Fruit fly (Drosophila melanogaster): ENCODE data around the gene CG9396.
A peak's percentile ranks its signal among the peaks of the same experiment; 100 is the strongest.

CG9396 gene

dm6 chr3R:9577382-9578137 lies 6.1 kb upstream of the CG9396 start, which contains the start of the genes Kap-alpha3 and Son (continued):
- no peak for TF ChIP-seq pan (optimal IDR thresholded peaks at IDR 0.05)
- peak in 1 of 2 experiments; percentile 85 for TF ChIP-seq pan (GFP tag; optimal IDR thresholded peaks at IDR 0.05 in 1 of 2, IDR thresholded peaks at IDR 0.05 in 1 of 2)
- TF ChIP-seq twi (tag; optimal IDR thresholded peaks at IDR 0.05): peak; percentile 90
- peak; percentile 91 for TF ChIP-seq fd102C (GFP tag; optimal IDR thresholded peaks at IDR 0.05)
- peak; percentile 93 for TF ChIP-seq CG15601 (tag; optimal IDR thresholded peaks at IDR 0.05)
- peak; percentile 72 for TF ChIP-seq CG7928 (GFP tag; optimal IDR thresholded peaks at IDR 0.05)
- TF ChIP-seq CHES-1-like (GFP tag; optimal IDR thresholded peaks at IDR 0.05): peak; percentile 95
- TF ChIP-seq luna (GFP tag; optimal IDR thresholded peaks at IDR 0.05): peak; percentile 63
- no peak for TF ChIP-seq dan (GFP tag; IDR thresholded peaks at IDR 0.05)
- TF ChIP-seq bsh (GFP tag; optimal IDR thresholded peaks at IDR 0.05): peak; percentile 44 to 80
- peak; percentile 87 for TF ChIP-seq Awh (GFP tag; IDR thresholded peaks at IDR 0.05)
- peak; percentile 93 for TF ChIP-seq chn (GFP tag; optimal IDR thresholded peaks at IDR 0.05)
- TF ChIP-seq CG13624 (GFP tag; optimal IDR thresholded peaks at IDR 0.05): peak; percentile 98
- peak; percentile 81 for TF ChIP-seq D19B (GFP tag; optimal IDR thresholded peaks at IDR 0.05)
- TF ChIP-seq CG8765 (GFP tag; IDR thresholded peaks at IDR 0.05): peak; percentile 73
- TF ChIP-seq grau (tag; optimal IDR thresholded peaks at IDR 0.05): peak; percentile 88
- TF ChIP-seq B-H1 (GFP tag; IDR thresholded peaks at IDR 0.05): peak; percentile 74
- peak; percentile 84 for TF ChIP-seq CG17802 (tag; optimal IDR thresholded peaks at IDR 0.05)
- TF ChIP-seq CG2202 (tag; optimal IDR thresholded peaks at IDR 0.05): peak; percentile 76
- TF ChIP-seq CG16863 (GFP tag; optimal IDR thresholded peaks at IDR 0.05): peak; percentile 92
- peak; percentile 83 for TF ChIP-seq Myb (GFP tag; optimal IDR thresholded peaks at IDR 0.05)
- peak; percentile 90 for TF ChIP-seq pnt (GFP tag; optimal IDR thresholded peaks at IDR 0.05)
- TF ChIP-seq Fer1 (GFP tag; optimal IDR thresholded peaks at IDR 0.05): peak; percentile 94
- TF ChIP-seq Antp (GFP tag; optimal IDR thresholded peaks at IDR 0.05): peak; percentile 91
- peak; percentile 88 for TF ChIP-seq CG5245 (GFP tag; optimal IDR thresholded peaks at IDR 0.05)
- TF ChIP-seq CG10462 (GFP tag; optimal IDR thresholded peaks at IDR 0.05): peak; percentile 79
- peak; percentile 92 for TF ChIP-seq maf-S (GFP tag; optimal IDR thresholded peaks at IDR 0.05)
- TF ChIP-seq Rfx (GFP tag; IDR thresholded peaks at IDR 0.05): peak; percentile 93
- peak; percentile 72 for TF ChIP-seq esg (GFP tag; conservative IDR thresholded peaks at IDR 0.05)
- TF ChIP-seq CG7271 (tag; optimal IDR thresholded peaks at IDR 0.05): peak; percentile 89
- TF ChIP-seq CG12744 (GFP tag; optimal IDR thresholded peaks at IDR 0.05): peak; percentile 91
- no peak for TF ChIP-seq nau (GFP tag; optimal IDR thresholded peaks at IDR 0.05)
- peak; percentile 74 for TF ChIP-seq fd96Cb (tag; optimal IDR thresholded peaks at IDR 0.05)
- TF ChIP-seq Atf3 (GFP tag; optimal IDR thresholded peaks at IDR 0.05): peak; percentile 90
- peak; percentile 96 for TF ChIP-seq zfh2 (GFP tag; optimal IDR thresholded peaks at IDR 0.05)
- TF ChIP-seq HLH3B (GFP tag; IDR thresholded peaks at IDR 0.05): peak; percentile 85
- peak; percentile 83 for TF ChIP-seq ewg (GFP tag; optimal IDR thresholded peaks at IDR 0.05)
- peak; percentile 92 for TF ChIP-seq Fer2 (tag; optimal IDR thresholded peaks at IDR 0.05)
- peak; percentile 91 to 95 for TF ChIP-seq chif (GFP tag; optimal IDR thresholded peaks at IDR 0.05)
- peak; percentile 59 for TF ChIP-seq pros (GFP tag; optimal IDR thresholded peaks at IDR 0.05)
- TF ChIP-seq dysf (GFP tag; IDR thresholded peaks at IDR 0.05): peak; percentile 88
- peak; percentile 89 for TF ChIP-seq sr (GFP tag; IDR thresholded peaks at IDR 0.05)
- TF ChIP-seq fru (optimal IDR thresholded peaks at IDR 0.05): no peak
- TF ChIP-seq klu (GFP tag; IDR thresholded peaks at IDR 0.05): peak; percentile 93
- TF ChIP-seq sug (tag; optimal IDR thresholded peaks at IDR 0.05): peak; percentile 95
- peak; percentile 62 for TF ChIP-seq CG14965 (GFP tag; optimal IDR thresholded peaks at IDR 0.05; ENCODE audit: borderline replicate concordance)
- peak; percentile 83 for TF ChIP-seq CG6689 (GFP tag; IDR thresholded peaks at IDR 0.05)
- peak; percentile 91 for TF ChIP-seq Neu2 (GFP tag; optimal IDR thresholded peaks at IDR 0.05; ENCODE audit: borderline replicate concordance)
- peak; percentile 75 for TF ChIP-seq CG6791 (GFP tag; IDR thresholded peaks at IDR 0.05; ENCODE audit: partially characterized antibody)
- TF ChIP-seq Poxn (GFP tag; IDR thresholded peaks at IDR 0.05): peak; percentile 69

Measured in whole organism, embryonic.